Worm (Caenorhabditis elegans) whole organism, dauer: ENCODE measurements around the gene tbb-1.
"Not testable (repeated sequence)": the region's sequence is repeated elsewhere in the genome, so short reads cannot be mapped to it uniquely, and the experiment has no call there.

Experiments
- unc-62 ChIP-seq: sonication (generic microtip); optimal IDR thresholded peaks from 2 replicates; lab custom pipeline; 2017; ENCODE audit warnings: missing biosample characterization, missing genetic modification reagents, missing genetic modification characterization

Gene tbb-1

DNA sequence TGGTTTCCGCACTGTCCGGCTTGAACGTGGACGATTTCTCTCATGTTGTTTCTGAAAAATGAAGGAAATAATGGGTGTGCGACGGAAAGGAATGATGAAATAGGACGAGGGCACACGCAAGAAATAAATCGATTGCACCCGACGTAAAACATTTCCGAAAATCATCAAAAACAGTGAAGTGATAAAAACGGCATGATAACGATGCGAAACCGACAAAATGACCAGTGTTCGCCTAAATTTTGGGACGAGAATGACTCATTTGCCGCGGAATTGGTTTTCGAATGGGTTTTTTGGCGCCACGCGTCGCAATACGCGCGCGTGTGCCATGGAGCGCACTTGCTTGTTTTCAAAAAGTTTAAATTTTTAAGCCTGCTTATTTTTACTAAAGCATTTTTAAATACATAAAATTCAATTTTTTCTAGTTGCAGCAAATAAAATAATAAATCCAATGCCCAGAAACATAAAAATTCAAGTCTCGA, at the start of gene tbb-1, which contains the start of gene rib-2:
tbb-1 (minus strand) TSS at position 51 of the 479 bp plus-strand sequence.
rib-2 (plus strand) TSS at position 429 of the 479 bp plus-strand sequence.
- no peak for TF ChIP-seq unc-62 (GFP tag; lab: Kevin White, UChicago)

- no peak for TF ChIP-seq unc-62 (GFP tag; lab: Kevin White, UChicago)
Measured at ce11 chrIII:10791233-10791632, 49.0 kb upstream of the tbb-1 start.

DNA sequence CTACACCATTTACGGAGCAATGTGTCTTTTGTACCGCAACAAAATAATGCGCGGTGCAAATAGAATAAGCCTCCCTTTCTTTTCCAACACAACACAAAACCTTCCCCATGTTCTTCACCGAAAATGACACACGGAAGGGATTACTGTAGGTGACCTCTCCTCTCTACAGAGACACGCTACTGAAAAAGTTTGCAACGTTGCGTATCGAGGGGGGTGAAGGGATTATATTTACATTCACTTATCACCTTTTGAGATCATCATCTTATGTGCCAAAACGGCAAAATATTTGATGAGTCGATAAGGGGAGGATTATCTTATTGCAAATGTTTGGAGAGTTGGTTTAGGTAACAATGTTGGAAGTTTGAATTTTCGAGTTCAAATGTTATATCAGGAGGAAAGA, 40.8 kb upstream of the tbb-1 start:
- TF ChIP-seq unc-62 (GFP tag; lab: Kevin White, UChicago), result no peak

ce11 chrIII:10781553-10781952, 39.3 kb upstream of the tbb-1 start, which contains the start of gene ptr-19:
Gene ptr-19 (plus strand): TSS chrIII:10781853.
- TF ChIP-seq unc-62 (GFP tag; lab: Kevin White, UChicago), result no peak

ce11 chrIII:10769693-10770092, 27.5 kb upstream of the tbb-1 start:
- TF ChIP-seq unc-62 (GFP tag; lab: Kevin White, UChicago), result no peak

ce11 chrIII:10763032-10763431, 20.8 kb upstream of the tbb-1 start, which contains the start of gene dpy-28:
Gene dpy-28 (plus strand): TSS chrIII:10763131.
- no peak for TF ChIP-seq unc-62 (GFP tag; lab: Kevin White, UChicago)

DNA sequence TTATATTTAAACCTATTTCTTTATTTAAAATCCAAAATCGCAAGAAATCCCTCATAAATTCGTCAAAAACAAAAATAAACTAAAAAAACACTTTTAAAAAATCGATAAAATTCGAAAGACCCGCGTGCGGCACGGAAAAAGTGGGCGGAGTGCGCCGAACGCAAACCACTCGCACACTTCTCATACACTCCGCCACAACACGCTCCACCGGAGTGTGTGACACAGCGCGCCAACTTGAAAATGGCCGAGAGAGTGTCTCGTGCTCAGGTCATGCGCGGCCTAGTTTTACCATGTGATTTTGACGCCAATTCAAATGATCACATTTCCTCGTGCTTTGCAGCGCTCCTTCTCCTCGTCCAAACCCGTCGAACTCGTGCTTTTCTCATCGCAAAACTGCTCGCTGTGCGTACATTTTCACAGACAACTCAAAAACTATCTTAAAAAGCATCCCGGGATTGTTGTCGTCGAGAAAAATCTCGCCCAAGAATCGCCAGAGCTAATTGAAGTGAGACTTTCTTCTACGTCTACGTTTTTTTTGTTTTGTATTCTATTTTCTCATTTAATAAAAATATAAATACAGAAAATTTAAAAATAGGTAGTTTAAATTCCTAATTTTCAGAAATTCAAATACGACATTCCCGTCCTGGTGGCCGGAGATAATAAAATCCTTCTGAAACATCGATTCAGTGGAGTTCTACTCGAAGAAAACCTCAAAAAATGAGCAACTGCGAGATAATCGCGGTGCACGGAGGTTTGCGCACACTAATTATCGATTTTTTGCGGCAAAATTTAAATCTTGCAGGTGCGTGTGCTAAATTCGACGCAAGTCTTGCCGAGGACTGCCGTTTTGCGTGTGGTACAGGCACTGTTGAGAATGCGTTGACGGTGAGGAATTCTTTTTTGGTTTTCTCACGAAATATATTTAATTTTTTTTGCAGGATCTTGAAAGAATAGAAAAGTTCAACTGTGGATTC, 17.1 kb upstream of the tbb-1 start, which contains the start of gene tasp-1:
tasp-1 (plus strand) TSS at position 258 of the 974 bp plus-strand sequence.
- TF ChIP-seq unc-62 (GFP tag; lab: Kevin White, UChicago), result peak; percentile 64

DNA sequence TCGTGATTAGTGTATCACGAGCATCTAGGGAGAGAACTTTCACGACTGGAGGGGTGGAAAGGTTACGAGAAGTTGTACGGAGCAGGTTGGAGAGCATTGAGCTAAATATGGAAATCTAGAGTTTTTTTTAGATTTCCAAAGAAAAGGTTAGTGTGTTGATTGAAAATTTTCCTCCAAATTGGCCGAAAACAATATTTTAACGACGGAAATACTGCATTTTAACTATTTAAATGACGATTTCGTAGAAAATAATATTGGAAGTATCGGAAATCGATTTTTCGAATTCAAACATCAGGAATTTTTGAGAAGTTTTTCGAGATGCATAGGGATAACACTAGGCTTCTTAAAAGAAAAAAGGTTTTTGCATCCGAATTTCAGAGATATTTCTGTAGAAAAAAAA, 16.2 kb upstream of the tbb-1 start, which contains the start of gene K01G5.10:
K01G5.10 (minus strand) TSS at position 101 of the 400 bp plus-strand sequence.
- TF ChIP-seq unc-62 (GFP tag; lab: Kevin White, UChicago), result no peak

DNA sequence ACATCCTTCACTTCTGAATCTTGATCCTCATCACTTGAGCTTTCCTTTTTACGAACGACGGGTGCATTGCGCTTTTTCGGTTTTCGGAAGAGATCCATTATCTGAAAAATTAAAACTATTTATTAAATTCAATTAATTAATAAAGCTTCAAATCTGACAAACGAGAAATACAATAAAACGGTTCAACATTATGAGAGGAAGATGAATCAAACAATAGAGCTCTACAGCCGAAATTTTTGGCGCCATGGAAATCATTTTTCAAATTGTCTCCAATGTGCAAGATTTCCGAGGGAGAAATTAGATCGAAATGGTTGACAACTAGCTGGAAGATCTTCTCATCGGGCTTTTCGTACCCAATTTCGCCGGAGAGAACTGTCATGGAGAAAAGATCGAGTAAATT, 15.3 kb upstream of the tbb-1 start, which contains the start of gene rnf-113:
rnf-113 (minus strand) TSS at position 101 of the 400 bp plus-strand sequence.
- no peak for TF ChIP-seq unc-62 (GFP tag; lab: Kevin White, UChicago)

ce11 chrIII:10755480-10756066, 13.3 kb upstream of the tbb-1 start, which contains the start of gene hpl-2:
Gene hpl-2 (minus strand): TSS chrIII:10755530.
- TF ChIP-seq unc-62 (GFP tag; lab: Kevin White, UChicago), result no peak

- TF ChIP-seq unc-62 (GFP tag; lab: Kevin White, UChicago), result no peak
Measured at ce11 chrIII:10754379-10754778, 12.1 kb upstream of the tbb-1 start.

DNA sequence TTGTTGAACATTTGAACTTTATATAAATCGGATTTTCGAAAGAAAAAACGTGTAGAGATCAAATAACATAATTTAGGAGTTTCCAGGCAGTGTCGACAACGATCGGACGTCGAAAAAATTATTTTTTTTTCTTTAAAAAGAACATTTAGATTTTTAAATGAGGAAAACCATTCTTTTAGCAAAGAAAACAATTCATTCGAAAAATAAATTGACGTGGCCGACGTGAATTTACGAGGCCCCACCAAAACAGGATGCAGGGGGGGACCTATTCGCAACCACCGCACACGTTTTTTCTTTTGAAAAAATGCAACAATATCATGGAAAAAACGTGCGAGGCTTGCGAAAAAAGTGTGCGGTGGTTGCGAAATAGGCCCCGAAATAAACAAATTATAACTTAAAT, 7.8 kb upstream of the tbb-1 start, which contains the start of gene enu-3.6:
enu-3.6 (plus strand) TSS at position 392 of the 400 bp plus-strand sequence.
- TF ChIP-seq unc-62 (GFP tag; lab: Kevin White, UChicago), result not testable (repeated sequence)

DNA sequence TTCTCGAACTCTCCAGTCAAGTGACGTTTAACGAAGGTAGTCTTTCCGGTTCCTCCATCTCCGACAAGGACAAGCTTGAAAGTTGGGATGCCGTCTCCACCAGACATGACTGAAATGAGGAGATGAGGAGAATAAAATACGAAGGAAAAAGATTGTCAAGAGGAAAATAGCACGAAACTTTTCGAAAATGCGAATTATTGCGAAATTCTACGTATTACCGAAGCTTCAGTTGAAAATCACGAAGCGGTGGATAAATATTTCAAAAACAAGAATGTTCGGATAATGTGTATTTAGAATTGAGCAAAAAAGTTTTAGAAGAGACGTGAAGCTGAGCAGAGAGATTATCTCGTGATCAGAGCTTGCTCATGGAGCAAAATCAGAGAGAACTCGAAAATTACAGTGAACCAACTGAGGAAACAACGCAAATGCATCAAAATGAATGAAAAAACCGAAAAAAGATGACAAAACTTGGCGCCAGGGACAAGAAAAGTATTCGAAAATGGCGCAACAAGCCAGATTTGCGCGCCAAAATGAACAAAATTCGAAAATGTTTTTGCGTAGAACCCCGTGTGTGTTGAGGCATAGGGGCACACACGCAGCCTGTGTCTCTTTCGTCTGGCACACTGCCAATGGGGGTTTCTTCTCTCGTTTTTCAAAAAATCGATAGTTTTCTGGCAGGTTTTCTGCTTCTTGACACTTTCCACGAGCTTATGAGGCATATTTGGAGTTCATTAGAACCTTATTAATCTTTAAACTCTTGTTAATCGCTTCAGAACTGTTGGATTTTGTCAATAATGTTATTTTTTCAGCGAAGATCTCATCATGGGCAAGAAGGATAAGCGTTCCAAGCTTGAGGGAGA, 5.6 kb upstream of the tbb-1 start, which contains the start of the genes ran-1 and dkc-1:
ran-1 (minus strand) TSS at position 109 of the 860 bp plus-strand sequence.
dkc-1 (plus strand) TSS at position 810 of the 860 bp plus-strand sequence.
- TF ChIP-seq unc-62 (GFP tag; lab: Kevin White, UChicago), result no peak

- TF ChIP-seq unc-62 (GFP tag; lab: Kevin White, UChicago), result no peak
Measured at ce11 chrIII:10746406-10746807, 4.2 kb upstream of the tbb-1 start.
